Worm (Caenorhabditis elegans): Measurements from ENCODE around the gene math-19.

The math-19 gene

DNA sequence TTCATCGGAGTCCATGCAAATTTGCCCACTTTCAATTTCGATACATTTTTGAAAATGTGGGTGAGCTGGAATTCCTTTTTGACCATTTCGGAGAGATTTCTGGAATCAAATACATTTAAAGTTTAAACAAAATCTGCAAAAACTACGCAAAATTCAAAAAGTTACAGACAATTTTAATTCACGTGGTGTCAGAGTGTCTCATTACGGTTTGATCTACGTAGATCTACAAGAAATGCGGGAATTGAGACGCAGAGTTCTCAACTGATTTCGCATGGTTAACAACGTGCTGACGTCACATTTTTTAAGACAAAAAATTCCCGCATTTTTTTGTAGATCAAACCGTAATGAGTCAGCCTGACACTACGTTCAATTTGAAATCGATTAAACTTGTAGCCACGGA is 27.9 kb downstream of the math-19 start, which contains the start of gene bath-21:
Gene bath-21, minus strand, starts transcription at position 101 of the 400 bp plus-strand sequence.
- no peak for TF ChIP-seq mdt-29 (GFP tag; IDR thresholded peaks at IDR 0.05)
- TF ChIP-seq unc-62 (GFP tag; optimal IDR thresholded peaks at IDR 0.05 in 1 of 2), result peak in 1 of 2 experiments; percentile 84
- TF ChIP-seq unc-62 (tag; optimal IDR thresholded peaks at IDR 0.05), result no peak

DNA sequence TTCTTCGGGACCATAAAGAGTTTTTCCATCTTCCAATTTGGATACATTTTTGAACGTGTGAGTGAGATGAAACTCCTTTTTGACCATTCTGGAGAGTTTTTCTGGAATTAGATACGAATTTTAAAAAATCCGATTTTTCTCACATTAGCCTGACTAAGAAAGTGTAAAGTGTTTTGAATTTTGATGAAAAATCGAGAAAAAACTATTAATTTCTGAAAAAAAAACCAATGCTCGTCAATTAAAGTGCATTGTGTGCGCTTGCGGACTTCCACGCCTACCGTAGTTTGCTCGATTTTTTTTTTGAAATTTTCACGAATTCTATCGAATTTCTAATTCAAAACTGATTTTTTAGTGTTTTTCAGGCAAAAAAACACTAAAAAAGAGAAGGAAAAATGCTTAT is 30.1 kb downstream of the math-19 start, which contains the start of gene bath-1:
Gene bath-1, minus strand, starts transcription at position 101 of the 400 bp plus-strand sequence.
- TF ChIP-seq aha-1 (tag), result no peak
- TF ChIP-seq D1046.2 (GFP tag; IDR thresholded peaks at IDR 0.05), result no peak
- no peak for TF ChIP-seq mdl-1 (tag; optimal IDR thresholded peaks at IDR 0.05)
- TF ChIP-seq lin-29 (GFP tag; IDR thresholded peaks at IDR 0.05), result no peak

ce11 chrII:2030367-2030766 is 31.7 kb downstream of the math-19 start, which contains the start of gene bath-3:
bath-3 (minus strand) TSS chrII:2030467.
- no peak for TF ChIP-seq daf-19 (GFP tag; conservative IDR thresholded peaks at IDR 0.05)
- no peak for TF ChIP-seq Y5F2A.4 (GFP tag; optimal IDR thresholded peaks at IDR 0.05)
- no peak for TF ChIP-seq zfp-2 (tag; optimal IDR thresholded peaks at IDR 0.05)
- no peak for TF ChIP-seq F49E8.2 (tag; optimal IDR thresholded peaks at IDR 0.05; ENCODE audit: borderline replicate concordance)
- no peak for TF ChIP-seq cey-2 (tag; optimal IDR thresholded peaks at IDR 0.05; ENCODE audit: borderline replicate concordance, insufficient read depth)
- TF ChIP-seq jun-1 (tag; optimal IDR thresholded peaks at IDR 0.05), result no peak
- no peak for TF ChIP-seq zfp-3 (GFP tag; conservative IDR thresholded peaks at IDR 0.05)
- no peak for TF ChIP-seq skn-1 (tag; optimal IDR thresholded peaks at IDR 0.05)
- TF ChIP-seq nhr-76 (tag; optimal IDR thresholded peaks at IDR 0.05), result no peak

ce11 chrII:2031852-2032251 is 33.2 kb downstream of the math-19 start, which contains the start of gene bath-5:
bath-5 (minus strand) TSS chrII:2031952.
- TF ChIP-seq madf-9 (GFP tag; conservative IDR thresholded peaks at IDR 0.05) (no peak), F26F4.8 (GFP tag; conservative IDR thresholded peaks at IDR 0.05) (no peak), nhr-111 (GFP tag; optimal IDR thresholded peaks at IDR 0.05) (no peak), lim-7 (GFP tag; IDR thresholded peaks at IDR 0.05) (no peak), nhr-28 (tag; optimal IDR thresholded peaks at IDR 0.05) (no peak), egl-43 (GFP tag; IDR thresholded peaks at IDR 0.05) (no peak), nhr-11 (tag; optimal IDR thresholded peaks at IDR 0.05) (no peak), snpc-1.2 (GFP tag; IDR thresholded peaks at IDR 0.05) (no peak), spr-3 (GFP tag; optimal IDR thresholded peaks at IDR 0.05) (no peak), lsy-2 (tag; optimal IDR thresholded peaks at IDR 0.05) (no peak), ctbp-1 (GFP tag; IDR thresholded peaks at IDR 0.05) (no peak)

- TF ChIP-seq lin-38 (GFP tag; IDR thresholded peaks at IDR 0.05) (peak; percentile 68), aha-1 (tag) (peak; percentile 3), dpl-1 (GFP tag; optimal IDR thresholded peaks at IDR 0.05) (peak; percentile 24)
These were observed 33.6 kb downstream of the math-19 start, which contains the start of gene btb-4 for ce11 chrII:2032282-2032681. btb-4 (plus strand) TSS chrII:2032316.

DNA sequence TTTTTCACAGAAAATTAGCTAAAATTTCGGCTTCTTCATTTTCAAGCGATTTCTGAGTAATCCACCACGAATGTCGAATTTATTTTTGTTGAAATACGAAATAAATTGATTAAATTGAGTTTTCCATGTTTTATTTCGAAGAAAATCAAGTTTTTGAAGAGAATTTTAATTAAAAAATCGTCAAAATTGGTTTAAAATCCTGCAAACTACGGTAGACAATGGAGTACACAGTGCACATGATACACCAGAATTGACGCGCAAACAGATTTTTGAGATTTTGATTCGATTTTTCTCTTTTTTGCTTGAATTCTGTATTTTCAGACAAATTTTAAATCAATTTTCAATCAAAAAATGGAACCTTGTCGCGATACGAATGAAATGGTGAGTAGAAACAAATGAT is 34.6 kb downstream of the math-19 start, which contains the start of gene F59H6.14:
Gene F59H6.14, plus strand, starts transcription at position 301 of the 400 bp plus-strand sequence.
- TF ChIP-seq ceh-44 (GFP tag; IDR thresholded peaks at IDR 0.05) (no peak), ztf-7 (tag; optimal IDR thresholded peaks at IDR 0.05) (no peak), Y5F2A.4 (GFP tag; optimal IDR thresholded peaks at IDR 0.05) (no peak), ama-1 (optimal IDR thresholded peaks at IDR 0.05) (no peak)

All from whole organism, L4 larva.